Fruit fly (Drosophila melanogaster) whole organism, embryonic: ENCODE measurements around the gene CG31038.

Source experiments
- Adf1 ChIP-seq: fragments of 200-800 bp; sonication (Bioruptor generic); IDR thresholded peaks from 2 replicates; pipeline ENCODE4 v1.3.6; 2022; ENCODE audit warnings: missing biosample characterization, missing genetic modification characterization
- Asciz ChIP-seq: fragments of 200-800 bp; sonication (Bioruptor generic); optimal IDR thresholded peaks from 2 replicates; lab custom pipeline; 2017; ENCODE audit warnings: missing biosample characterization, mild to moderate bottlenecking, missing genetic modification characterization, missing genetic modification reagents
- CG10979 ChIP-seq: fragments of 200-800 bp; sonication (Bioruptor generic); optimal IDR thresholded peaks from 2 replicates; lab custom pipeline; 2018; ENCODE audit warnings: missing biosample characterization, mild to moderate bottlenecking, missing genetic modification characterization, moderate library complexity
- CG13287 ChIP-seq: fragments of 200-800 bp; sonication (Bioruptor generic); IDR thresholded peaks from 2 replicates; pipeline ENCODE4 v1.3.6; 2022; ENCODE audit warnings: missing biosample characterization, missing genetic modification characterization; ENCODE audit not compliant: partially characterized antibody
- CG13624 ChIP-seq: fragments of 200-800 bp; sonication (Bioruptor generic); optimal IDR thresholded peaks from 2 replicates; lab custom pipeline; 2016; ENCODE audit warnings: missing biosample characterization, missing genetic modification characterization
- CG16863 ChIP-seq: fragments of 200-800 bp; sonication (Bioruptor generic); optimal IDR thresholded peaks from 3 replicates; lab custom pipeline; 2016; ENCODE audit warnings: missing biosample characterization, missing genetic modification characterization
- CG2678 ChIP-seq: fragments of 200-800 bp; sonication (Bioruptor generic); optimal IDR thresholded peaks from 3 replicates; lab custom pipeline; 2019; ENCODE audit warnings: missing biosample characterization, mild to moderate bottlenecking, missing genetic modification characterization, moderate library complexity
- CG30020 ChIP-seq: fragments of 200-800 bp; optimal IDR thresholded peaks from 2 replicates; lab custom pipeline; 2019; ENCODE audit warnings: missing biosample characterization, mild to moderate bottlenecking, missing genetic modification characterization, moderate library complexity
- CG31365 ChIP-seq: fragments of 200-800 bp; sonication (Bioruptor generic); optimal IDR thresholded peaks from 2 replicates; lab custom pipeline; 2018; ENCODE audit warnings: missing biosample characterization, mild to moderate bottlenecking, missing genetic modification characterization
- CG31388 ChIP-seq: fragments of 200-800 bp; sonication (Bioruptor generic); optimal IDR thresholded peaks from 2 replicates; lab custom pipeline; 2016; ENCODE audit warnings: missing biosample characterization, missing genetic modification characterization
- CG3726 ChIP-seq: fragments of 200-800 bp; sonication (Bioruptor generic); IDR thresholded peaks from 3 replicates; pipeline ENCODE4, ENCODE4 v1.3.6; 2022; ENCODE audit warnings: missing biosample characterization, missing genetic modification characterization
- CG6654 ChIP-seq: fragments of 200-800 bp; sonication (Bioruptor generic); optimal IDR thresholded peaks from 2 replicates; lab custom pipeline; 2017; ENCODE audit warnings: missing biosample characterization, mild to moderate bottlenecking, missing genetic modification characterization
- CG6854 ChIP-seq: fragments of 200-800 bp; sonication (Bioruptor generic); optimal IDR thresholded peaks from 3 replicates; lab custom pipeline; 2017; ENCODE audit warnings: missing biosample characterization, mild to moderate bottlenecking, missing genetic modification characterization
- CG8359 ChIP-seq: fragments of 200-800 bp; sonication (Bioruptor generic); optimal IDR thresholded peaks from 2 replicates; lab custom pipeline; 2017; ENCODE audit warnings: missing biosample characterization, mild to moderate bottlenecking, missing genetic modification characterization, borderline replicate concordance
- CG9797 ChIP-seq: fragments of 200-800 bp; sonication (Bioruptor generic); optimal IDR thresholded peaks from 3 replicates; lab custom pipeline; 2018; ENCODE audit warnings: missing biosample characterization, mild to moderate bottlenecking, missing genetic modification characterization
- D19A ChIP-seq: fragments of 200-800 bp; optimal IDR thresholded peaks from 3 replicates; lab custom pipeline; 2019; ENCODE audit warnings: missing biosample characterization, mild to moderate bottlenecking, missing genetic modification characterization, moderate library complexity
- Drgx ChIP-seq: fragments of 200-800 bp; sonication (Bioruptor generic); IDR thresholded peaks from 2 replicates; pipeline ENCODE4 v1.3.6; 2022; ENCODE audit warnings: missing biosample characterization, missing genetic modification characterization
- Hr3 ChIP-seq: fragments of 200-800 bp; sonication (Bioruptor generic); optimal IDR thresholded peaks from 3 replicates; lab custom pipeline; 2016; ENCODE audit warnings: missing biosample characterization, missing genetic modification characterization
- Myb ChIP-seq: fragments of 200-800 bp; sonication (Bioruptor generic); optimal IDR thresholded peaks from 2 replicates; lab custom pipeline; 2016; ENCODE audit warnings: missing biosample characterization, missing genetic modification characterization
- NC2α ChIP-seq: fragments of 200-800 bp; sonication (Bioruptor generic); optimal IDR thresholded peaks from 2 replicates; lab custom pipeline; 2016; ENCODE audit warnings: missing biosample characterization, missing genetic modification characterization
- Nf-YA ChIP-seq: fragments of 200-800 bp; sonication (Bioruptor generic); IDR thresholded peaks from 2 replicates; pipeline ENCODE4 v1.3.6; 2022; ENCODE audit warnings: missing biosample characterization, missing genetic modification characterization
- Ravus ChIP-seq: fragments of 200-800 bp; sonication (Bioruptor generic); IDR thresholded peaks from 2 replicates; pipeline ENCODE4 v1.3.6; 2022; ENCODE audit warnings: missing biosample characterization, missing genetic modification characterization
- Sry-β ChIP-seq: fragments of 200-800 bp; sonication (Bioruptor generic); optimal IDR thresholded peaks from 2 replicates; lab custom pipeline; 2018; ENCODE audit warnings: missing biosample characterization, mild to moderate bottlenecking, missing genetic modification characterization, moderate library complexity
- Usf ChIP-seq: fragments of 200-800 bp; sonication (Bioruptor generic); optimal IDR thresholded peaks from 2 replicates; lab custom pipeline; 2017; ENCODE audit warnings: missing genotype, missing biosample characterization, missing genetic modification characterization
- dan ChIP-seq: fragments of 200-800 bp; sonication (Bioruptor generic); IDR thresholded peaks from 2 replicates; pipeline ENCODE4 v1.3.6; 2022; ENCODE audit warnings: missing biosample characterization, missing genetic modification characterization
- dati ChIP-seq: fragments of 200-800 bp; sonication (Bioruptor generic); IDR thresholded peaks from 2 replicates; pipeline ENCODE4 v1.3.6; 2022; ENCODE audit warnings: missing biosample characterization, missing genetic modification characterization
- dimm ChIP-seq: fragments of 200-800 bp; sonication (Bioruptor generic); IDR thresholded peaks from 2 replicates; pipeline ENCODE4 v1.3.6; 2022; ENCODE audit warnings: missing biosample characterization, missing genetic modification characterization
- eyg ChIP-seq: fragments of 200-800 bp; sonication (Bioruptor generic); optimal IDR thresholded peaks from 3 replicates; lab custom pipeline; 2016; ENCODE audit warnings: missing biosample characterization, missing genetic modification characterization
- lov ChIP-seq, 2 experiments: fragments of 200-800 bp in 1 of 2; fragments of >200 bp in 1 of 2; sonication (Bioruptor generic) in 1 of 2; IDR thresholded peaks in 1 of 2; optimal IDR thresholded peaks in 1 of 2; 2 replicates in 1 of 2; 3 replicates in 1 of 2; pipeline versions ENCODE4 v1.3.6 to Lab custom; 2017 to 2022; ENCODE audit warnings: missing biosample characterization in 1 of 2, missing genetic modification characterization in 1 of 2
- pb ChIP-seq: fragments of 200-800 bp; sonication (Bioruptor generic); optimal IDR thresholded peaks from 3 replicates; lab custom pipeline; 2016; ENCODE audit warnings: missing biosample characterization, missing genetic modification characterization
- sqz ChIP-seq: fragments of 200-800 bp; sonication (Bioruptor generic); optimal IDR thresholded peaks from 3 replicates; lab custom pipeline; 2018; ENCODE audit warnings: missing biosample characterization, mild to moderate bottlenecking, missing genetic modification characterization
- vnd ChIP-seq: fragments of 200-800 bp; sonication (Bioruptor generic); IDR thresholded peaks from 3 replicates; pipeline ENCODE4 v1.3.6; 2022; ENCODE audit warnings: missing biosample characterization, missing genetic modification characterization; ENCODE audit not compliant: partially characterized antibody
- vvl ChIP-seq: fragments of 200-800 bp; sonication (Bioruptor generic); IDR thresholded peaks from 2 replicates; pipeline ENCODE4 v1.3.6; 2022; ENCODE audit warnings: missing biosample characterization, missing genetic modification characterization
- zen2 ChIP-seq: fragments of 200-800 bp; sonication (Bioruptor generic); IDR thresholded peaks from 3 replicates; pipeline ENCODE4 v1.3.6; 2022; ENCODE audit warnings: missing biosample characterization, missing genetic modification characterization; ENCODE audit not compliant: partially characterized antibody

Gene CG31038

dm6 chr3R:29835710-29836049 lies 41.2 kb upstream of the CG31038 start, which contains the start of gene Prtl99C (continued):
- TF ChIP-seq CG8359 (GFP tag; lab: Kevin White, UChicago) (no peak), Asciz (GFP tag; lab: Kevin White, UChicago) (no peak)
- TF ChIP-seq, all 482 proteins: peak for 0

dm6 chr3R:29836188-29836587 lies 40.7 kb upstream of the CG31038 start, which contains the start of gene CG42592:
Gene CG42592, minus strand, starts transcription at chr3R:29836288.
- TF ChIP-seq Myb (GFP tag; lab: Kevin White, UChicago) (no peak), CG9797 (GFP tag; lab: Kevin White, UChicago) (no peak), dan (GFP tag; lab: Robert Waterston, UW) (no peak), dati (GFP tag; lab: Robert Waterston, UW) (no peak), D19A (tag; lab: Kevin White, UChicago) (no peak), Adf1 (GFP tag; lab: Robert Waterston, UW) (no peak), CG6654 (GFP tag; lab: Kevin White, UChicago) (no peak), lov (optimal IDR thresholded peaks at IDR 0.05; lab: Kevin White, UChicago) (no peak), lov (GFP tag; IDR thresholded peaks at IDR 0.05; lab: Robert Waterston, UW) (no peak), CG2678 (tag; lab: Kevin White, UChicago) (no peak), CG3726 (GFP tag; lab: Robert Waterston, UW) (no peak), CG30020 (tag; lab: Kevin White, UChicago) (no peak), CG16863 (GFP tag; lab: Kevin White, UChicago) (no peak)
- TF ChIP-seq, all 482 proteins: peak for 0

- TF ChIP-seq CG6854 (GFP tag; lab: Kevin White, UChicago) (no peak), vvl (GFP tag; lab: Robert Waterston, UW) (peak; percentile 56; the same call in 1 of the 2 replicates), CG31365 (no peak), vnd (GFP tag; lab: Robert Waterston, UW) (no peak), Sry-β (GFP tag; lab: Kevin White, UChicago) (no peak), Drgx (GFP tag; lab: Robert Waterston, UW) (peak; percentile 59)
These were observed 39.1 kb upstream of the CG31038 start for dm6 chr3R:29837771-29838170.

- TF ChIP-seq CG13624 (GFP tag; lab: Kevin White, UChicago) (no peak), CG10979 (tag; lab: Kevin White, UChicago) (peak; percentile 0), Nf-YA (GFP tag; lab: Robert Waterston, UW) (no peak)
These were observed 38.1 kb upstream of the CG31038 start for dm6 chr3R:29838751-29839150.

- TF ChIP-seq eyg (GFP tag; lab: Kevin White, UChicago) (no peak), CG31388 (GFP tag; lab: Kevin White, UChicago) (no peak), dimm (GFP tag; lab: Robert Waterston, UW) (no peak), pb (no peak), CG13287 (no peak), NC2α (GFP tag; lab: Kevin White, UChicago) (no peak), Usf (GFP tag; lab: Kevin White, UChicago) (no peak), Hr3 (GFP tag; lab: Kevin White, UChicago) (no peak), sqz (GFP tag; lab: Kevin White, UChicago) (no peak), zen2 (GFP tag; lab: Robert Waterston, UW) (no peak), Ravus (no peak)
These were observed 37.0 kb upstream of the CG31038 start for dm6 chr3R:29839707-29840311.
